Fruit fly (Drosophila melanogaster): ENCODE data around the gene red.

- TF ChIP-seq bab1 (GFP tag; optimal IDR thresholded peaks at IDR 0.05): no peak
- no peak for TF ChIP-seq CG7045 (GFP tag; optimal IDR thresholded peaks at IDR 0.05)
- no peak for TF ChIP-seq toe (GFP tag; optimal IDR thresholded peaks at IDR 0.05)
- no peak for TF ChIP-seq kay (GFP tag; ENCODE audit: borderline replicate concordance)
- no peak for TF ChIP-seq CG14711 (tag; optimal IDR thresholded peaks at IDR 0.05)
- no peak for TF ChIP-seq tj (GFP tag; optimal IDR thresholded peaks at IDR 0.05)
- TF ChIP-seq CG5204 (GFP tag; optimal IDR thresholded peaks at IDR 0.05): no peak
These were observed 44.3 kb upstream of the red start, which contains the start of gene CG43291 for dm6 chr3R:14244577-14244976.
